Fruit fly (Drosophila melanogaster): ENCODE data around the gene CG13919.

CG13919 gene

DNA sequence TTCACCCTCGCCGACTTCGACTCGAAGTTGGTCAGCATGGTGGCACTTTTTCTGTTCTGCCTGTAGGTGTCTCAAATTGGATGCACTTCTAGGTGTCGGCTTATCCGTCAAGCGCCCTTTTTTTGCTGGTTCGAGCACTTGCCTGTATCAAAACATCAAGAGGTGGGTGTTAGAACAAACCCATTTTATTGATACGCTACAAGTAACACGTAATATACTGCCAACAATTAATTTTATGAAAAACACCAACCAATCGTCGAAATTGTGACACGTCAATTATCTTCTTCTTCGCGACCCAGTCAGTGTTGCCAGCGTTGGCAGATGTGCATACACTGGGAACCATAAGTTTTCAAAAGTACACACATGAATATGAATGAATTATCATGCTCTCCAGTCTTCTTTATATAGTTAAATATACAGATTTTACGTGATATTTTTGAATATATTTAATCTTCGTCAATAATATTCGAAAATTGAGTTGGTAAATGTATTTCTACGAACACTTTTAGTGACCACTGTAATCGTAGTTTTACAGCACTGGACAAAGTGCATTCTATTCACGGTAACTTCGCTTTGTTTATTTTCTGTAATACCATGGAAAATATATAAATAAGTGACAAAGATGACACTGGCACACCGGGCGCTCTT, at the start of gene CG13919, which contains the start of gene alphaCOP:
TSS of gene CG13919 (plus strand) at position 548 of the 648 bp plus-strand sequence.
TSS of gene alphaCOP (minus strand) at position 280 of the 648 bp plus-strand sequence.
- TF ChIP-seq Dif (GFP tag; optimal IDR thresholded peaks at IDR 0.05; ENCODE audit: partially characterized antibody) = no peak
- peak; percentile 60 for TF ChIP-seq Mio (GFP tag; optimal IDR thresholded peaks at IDR 0.05)
- peak; percentile 86 for TF ChIP-seq CG9705 (GFP tag; optimal IDR thresholded peaks at IDR 0.05)
- no peak for TF ChIP-seq Hr78 (GFP tag; optimal IDR thresholded peaks at IDR 0.05)
- peak; percentile 95 for TF ChIP-seq fru (GFP tag; optimal IDR thresholded peaks at IDR 0.05)
- TF ChIP-seq ey (GFP tag; optimal IDR thresholded peaks at IDR 0.05) = peak; percentile 95
- no peak for TF ChIP-seq tai (GFP tag; optimal IDR thresholded peaks at IDR 0.05)
- peak; percentile 99 for TF ChIP-seq h (GFP tag; optimal IDR thresholded peaks at IDR 0.05)
- peak; percentile 83 for TF ChIP-seq Hr83 (GFP tag; optimal IDR thresholded peaks at IDR 0.05; ENCODE audit: poor library complexity, severe bottlenecking)
- peak; percentile 98 for TF ChIP-seq rgr (GFP tag; optimal IDR thresholded peaks at IDR 0.05)
- TF ChIP-seq woc (GFP tag; optimal IDR thresholded peaks at IDR 0.05) = peak; percentile 96
- peak; percentile 94 for TF ChIP-seq dsf (GFP tag; optimal IDR thresholded peaks at IDR 0.05; ENCODE audit: borderline replicate concordance)
- peak; percentile 96 for TF ChIP-seq Jra (GFP tag; optimal IDR thresholded peaks at IDR 0.05)
- TF ChIP-seq Abd-B (GFP tag; optimal IDR thresholded peaks at IDR 0.05) = no peak
- peak; percentile 97 for TF ChIP-seq OdsH (GFP tag; optimal IDR thresholded peaks at IDR 0.05)
- peak; percentile 97 for TF ChIP-seq sv (GFP tag; optimal IDR thresholded peaks at IDR 0.05)
- TF ChIP-seq usp (GFP tag; optimal IDR thresholded peaks at IDR 0.05) = no peak
- TF ChIP-seq foxo (GFP tag; optimal IDR thresholded peaks at IDR 0.05) = peak; percentile 80 to 98
- TF ChIP-seq br (GFP tag; optimal IDR thresholded peaks at IDR 0.05) = peak; percentile 96
- TF ChIP-seq Myc (optimal IDR thresholded peaks at IDR 0.05) = peak; percentile 32
- TF ChIP-seq HLH106 (tag; optimal IDR thresholded peaks at IDR 0.05) = peak; percentile 98
- peak; percentile 78 for TF ChIP-seq GATAd (GFP tag; optimal IDR thresholded peaks at IDR 0.05)
- TF ChIP-seq sage (GFP tag; optimal IDR thresholded peaks at IDR 0.05) = no peak
- peak; percentile 88 for TF ChIP-seq Rel (GFP tag; optimal IDR thresholded peaks at IDR 0.05)
- peak; percentile 83 for TF ChIP-seq Rel (tag; optimal IDR thresholded peaks at IDR 0.05)
- peak; percentile 89 for TF ChIP-seq dmrt93B (GFP tag; optimal IDR thresholded peaks at IDR 0.05)
- TF ChIP-seq CG32264 (GFP tag; optimal IDR thresholded peaks at IDR 0.05) = peak; percentile 91
- peak; percentile 97 for TF ChIP-seq Sp1 (GFP tag; optimal IDR thresholded peaks at IDR 0.05)
- TF ChIP-seq psq (GFP tag; optimal IDR thresholded peaks at IDR 0.05) = peak; percentile 95

DNA sequence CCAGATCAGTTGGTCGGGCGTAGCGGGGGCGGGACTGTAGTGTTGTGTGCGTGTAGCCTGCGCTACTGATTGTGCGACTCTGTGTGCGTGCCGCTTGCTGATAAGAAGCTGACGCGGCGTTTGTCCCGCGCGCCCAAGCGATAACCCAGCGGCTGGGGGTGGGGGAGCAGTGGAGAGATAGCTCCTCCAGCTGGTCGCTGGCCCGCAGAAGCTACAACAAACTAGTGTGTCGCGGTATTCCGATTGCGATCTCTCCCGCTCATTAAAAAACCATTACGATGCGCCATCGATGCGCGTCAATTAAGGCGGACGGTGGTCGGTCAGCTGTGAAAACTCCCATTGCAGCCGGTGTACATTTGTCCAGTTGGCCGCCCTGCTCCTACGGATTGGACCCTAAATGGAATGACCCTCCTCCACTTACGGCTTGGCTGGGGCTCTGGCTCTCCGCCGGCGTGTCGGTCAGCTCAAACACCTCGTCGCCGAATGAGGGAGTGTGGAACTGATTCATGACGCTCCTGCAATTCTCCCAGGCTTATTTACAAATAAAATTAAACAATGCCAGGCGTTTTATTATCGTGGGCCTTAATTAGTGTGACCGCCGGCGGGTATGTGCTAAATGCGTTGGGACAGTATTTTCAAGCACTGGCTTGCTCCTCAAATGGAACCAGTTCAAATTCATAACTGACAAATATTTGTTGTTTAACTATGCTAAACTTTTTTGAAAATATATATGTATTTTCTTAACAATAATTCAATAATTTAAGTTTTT, 43.0 kb upstream of the CG13919 start, which contains the start of gene CG12104:
TSS of gene CG12104 (minus strand) at position 611 of the 769 bp plus-strand sequence.
- TF ChIP-seq CrebA (GFP tag; optimal IDR thresholded peaks at IDR 0.05; ENCODE audit: borderline replicate concordance) (no peak), Rel (GFP tag; optimal IDR thresholded peaks at IDR 0.05) (no peak), Rel (tag; optimal IDR thresholded peaks at IDR 0.05) (peak; percentile 1), foxo (GFP tag; optimal IDR thresholded peaks at IDR 0.05) (peak in 1 of 2 experiments; percentile 11), Dfd (GFP tag; optimal IDR thresholded peaks at IDR 0.05) (no peak), dl (GFP tag; optimal IDR thresholded peaks at IDR 0.05; ENCODE audit: insufficient read depth in 1 of 2, partially characterized antibody in 2 of 2) (no peak), h (GFP tag; optimal IDR thresholded peaks at IDR 0.05) (peak; percentile 22), brk (GFP tag; optimal IDR thresholded peaks at IDR 0.05) (no peak), rgr (GFP tag; optimal IDR thresholded peaks at IDR 0.05) (no peak), Abd-B (GFP tag; optimal IDR thresholded peaks at IDR 0.05) (no peak), sage (GFP tag; optimal IDR thresholded peaks at IDR 0.05) (no peak), Myc (optimal IDR thresholded peaks at IDR 0.05) (no peak), Hr83 (GFP tag; optimal IDR thresholded peaks at IDR 0.05; ENCODE audit: poor library complexity, severe bottlenecking) (no peak), ey (GFP tag; optimal IDR thresholded peaks at IDR 0.05) (no peak), tai (GFP tag; optimal IDR thresholded peaks at IDR 0.05) (no peak)

dm6 chr3L:1602833-1603128, 42.5 kb upstream of the CG13919 start, which contains the start of the genes CG18170 and CG33791:
CG18170 (plus strand) TSS chr3L:1602954.
CG33791 (plus strand) TSS chr3L:1602954.
- TF ChIP-seq dmrt93B (GFP tag; optimal IDR thresholded peaks at IDR 0.05) (no peak), HLH106 (tag; optimal IDR thresholded peaks at IDR 0.05) (no peak), ey (GFP tag; optimal IDR thresholded peaks at IDR 0.05) (no peak), usp (GFP tag; optimal IDR thresholded peaks at IDR 0.05) (no peak), lola (GFP tag; optimal IDR thresholded peaks at IDR 0.05) (no peak), Dfd (GFP tag; optimal IDR thresholded peaks at IDR 0.05) (no peak), psq (GFP tag; optimal IDR thresholded peaks at IDR 0.05) (no peak), h (GFP tag; optimal IDR thresholded peaks at IDR 0.05) (no peak), brk (GFP tag; optimal IDR thresholded peaks at IDR 0.05) (no peak), Sp1 (GFP tag; optimal IDR thresholded peaks at IDR 0.05) (no peak), CG9705 (GFP tag; optimal IDR thresholded peaks at IDR 0.05) (no peak)
